Fruit fly (Drosophila melanogaster): ENCODE measurements around the gene eas.

The eas gene

DNA sequence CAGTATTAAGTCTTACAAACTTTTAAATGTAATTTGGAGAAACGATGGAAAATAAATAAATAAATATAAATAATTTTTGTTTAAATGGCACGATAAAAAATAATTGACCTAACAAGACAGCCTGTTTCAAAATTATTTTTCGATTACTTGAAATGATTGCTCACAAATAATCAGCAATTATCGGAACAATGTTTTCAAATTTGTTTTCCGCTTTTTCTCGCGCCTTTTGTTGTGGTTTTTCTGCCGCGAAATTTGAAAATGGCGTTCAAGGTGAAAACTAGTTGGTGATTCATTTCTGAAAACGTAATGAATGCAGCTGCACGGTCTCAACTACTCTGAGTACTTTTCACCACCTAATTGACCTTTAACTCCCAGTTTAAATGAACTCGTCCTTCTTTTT is 42.9 kb downstream of the eas start:
- no peak for TF ChIP-seq noc (tag; optimal IDR thresholded peaks at IDR 0.05)

DNA sequence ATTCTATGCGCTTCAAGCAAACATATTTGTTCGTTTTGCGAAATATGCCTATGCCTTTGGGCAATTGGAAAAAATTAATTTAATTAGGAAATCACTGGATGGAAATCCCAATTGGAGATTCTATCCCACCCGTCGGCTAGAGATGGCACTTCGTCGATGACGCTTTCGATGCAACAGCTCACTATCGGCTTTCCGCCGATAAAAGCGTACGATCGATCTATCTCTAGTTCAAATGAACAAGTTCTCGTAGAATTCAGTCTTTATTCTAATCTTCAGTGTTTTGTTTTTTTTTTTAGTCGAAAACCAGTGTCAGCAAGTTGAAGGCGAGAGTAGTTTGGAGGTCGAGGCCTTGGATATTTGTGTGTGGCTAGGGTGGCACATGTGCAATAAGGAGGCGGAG is 44.9 kb downstream of the eas start, which contains the start of the genes CG9917 and CG32579:
CG9917 (minus strand) TSS at position 169 of the 400 bp plus-strand sequence.
CG32579 (plus strand) TSS at position 224 of the 400 bp plus-strand sequence.
- no peak for TF ChIP-seq noc (tag; optimal IDR thresholded peaks at IDR 0.05)

DNA sequence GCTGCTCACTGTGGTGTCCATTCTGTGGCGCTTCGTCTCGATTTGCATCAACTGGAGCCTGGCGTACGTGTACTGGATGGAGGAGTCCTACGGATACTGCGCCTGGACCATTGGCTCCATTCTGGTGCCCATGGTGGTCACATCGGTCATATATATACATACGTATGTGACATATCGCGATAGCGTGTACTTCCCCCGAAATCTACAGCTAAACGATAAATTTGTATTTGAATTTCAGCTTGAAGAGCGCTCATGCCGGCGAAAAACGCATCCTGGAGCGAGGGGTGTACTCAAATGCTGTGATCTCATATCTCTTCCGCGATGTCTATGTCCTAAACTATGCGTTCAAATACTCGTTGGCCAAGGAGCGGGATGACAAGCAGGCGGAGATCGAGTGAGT is 45.4 kb downstream of the eas start:
- TF ChIP-seq noc (tag; optimal IDR thresholded peaks at IDR 0.05): no peak

DNA sequence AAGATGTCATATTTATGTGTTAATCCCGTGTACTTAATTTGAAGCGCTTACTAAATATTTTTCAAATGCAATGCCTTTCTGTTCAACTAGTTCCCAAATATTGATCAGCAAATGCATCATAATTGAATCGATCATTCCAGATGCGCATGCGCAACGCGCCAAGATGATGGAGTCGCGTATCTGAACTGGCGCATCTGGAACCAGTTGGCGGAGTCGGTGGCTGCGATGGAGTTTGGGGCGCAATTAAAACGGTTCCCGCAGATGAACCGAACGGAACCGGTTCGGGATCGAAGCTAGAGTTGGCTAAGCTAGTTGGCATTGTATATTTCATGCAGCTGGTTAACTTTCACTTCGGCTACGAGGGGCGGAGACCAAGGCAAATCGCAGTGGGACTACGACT is 47.3 kb downstream of the eas start, which contains the start of gene CalpC:
CalpC (plus strand) TSS at position 292 of the 400 bp plus-strand sequence.
- no peak for TF ChIP-seq noc (tag; optimal IDR thresholded peaks at IDR 0.05)

DNA sequence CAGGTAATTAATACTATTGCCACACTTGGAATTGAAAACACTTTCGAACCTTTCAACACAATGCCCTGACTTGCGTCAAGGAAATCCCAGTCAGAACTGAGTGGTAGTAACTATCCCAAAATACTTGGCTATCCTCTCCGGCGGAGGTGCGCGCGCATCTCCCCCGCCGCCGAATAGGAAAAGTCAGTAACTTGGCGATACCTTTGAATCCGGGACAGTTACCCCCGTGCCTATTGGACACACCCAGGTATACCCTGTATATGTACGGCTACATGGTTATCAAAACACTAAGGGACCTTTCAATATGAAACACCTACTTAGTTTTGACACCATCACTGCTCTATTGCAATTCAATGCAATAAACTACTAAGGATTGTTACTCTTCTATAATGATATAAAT is 52.5 kb downstream of the eas start, which contains the start of gene CG9919:
CG9919 (minus strand) TSS at position 101 of the 400 bp plus-strand sequence.
- no peak for TF ChIP-seq noc (tag; optimal IDR thresholded peaks at IDR 0.05)

DNA sequence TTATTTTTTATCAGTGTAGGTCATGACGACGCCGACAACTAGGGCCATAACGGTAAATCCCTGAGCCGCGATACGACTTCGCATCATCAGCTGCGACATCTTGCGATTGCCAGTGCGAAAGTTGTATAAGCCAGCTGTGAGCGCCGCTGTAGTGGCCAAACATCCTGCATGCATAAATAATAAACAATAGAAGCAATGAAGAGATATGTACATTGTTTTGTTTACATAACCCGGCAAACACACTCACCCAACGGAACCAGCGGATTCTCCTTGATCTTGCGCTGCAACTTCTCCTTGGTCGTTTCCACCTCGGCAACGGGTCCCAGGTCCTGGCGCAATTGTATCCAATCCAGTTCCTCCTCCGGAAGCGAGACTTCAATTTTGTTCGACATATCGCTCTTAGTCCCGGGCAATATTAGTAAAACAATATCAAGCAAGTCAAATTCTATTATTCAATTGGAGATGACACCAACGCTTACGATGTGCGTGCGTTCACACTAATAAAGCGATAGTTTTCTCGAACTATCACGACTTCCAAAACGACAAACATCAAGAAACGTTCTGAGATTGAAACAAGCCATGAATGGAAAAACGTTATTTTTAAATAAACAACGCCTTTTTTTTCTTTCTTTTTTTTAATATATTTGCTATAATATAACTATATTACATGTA is 53.6 kb downstream of the eas start:
- TF ChIP-seq noc (tag; optimal IDR thresholded peaks at IDR 0.05): no peak

DNA sequence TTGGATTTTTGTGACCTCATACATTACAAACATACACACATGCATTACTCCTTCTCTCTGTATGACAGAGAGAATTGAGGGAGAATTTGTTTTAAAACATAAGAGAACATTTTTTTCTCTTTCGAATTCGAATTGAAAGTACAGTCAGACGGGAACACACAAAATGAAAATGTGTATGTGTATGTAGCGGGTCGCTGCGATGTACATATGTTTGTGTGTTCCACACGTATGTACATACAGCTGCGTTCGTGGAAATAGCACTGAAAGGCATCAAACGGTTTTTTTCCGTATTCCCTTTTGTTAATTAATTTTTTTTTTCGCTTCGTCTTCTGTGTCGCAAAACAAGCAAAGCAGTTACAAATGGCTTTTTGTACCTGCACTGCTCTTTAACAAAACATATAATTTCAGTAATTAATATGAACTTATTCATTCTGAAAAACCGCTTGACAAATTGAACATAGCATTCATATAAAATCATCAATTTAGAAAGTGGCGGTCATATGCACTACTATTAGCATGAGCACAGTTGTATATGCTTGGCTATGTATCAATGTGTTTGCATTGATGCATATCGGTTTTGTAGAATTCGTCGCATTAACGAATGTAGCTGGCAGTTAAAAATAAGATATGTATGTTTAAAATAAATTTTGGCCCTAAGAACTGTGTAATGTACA is 54.6 kb downstream of the eas start:
- peak; percentile 98 for TF ChIP-seq noc (tag; optimal IDR thresholded peaks at IDR 0.05)

DNA sequence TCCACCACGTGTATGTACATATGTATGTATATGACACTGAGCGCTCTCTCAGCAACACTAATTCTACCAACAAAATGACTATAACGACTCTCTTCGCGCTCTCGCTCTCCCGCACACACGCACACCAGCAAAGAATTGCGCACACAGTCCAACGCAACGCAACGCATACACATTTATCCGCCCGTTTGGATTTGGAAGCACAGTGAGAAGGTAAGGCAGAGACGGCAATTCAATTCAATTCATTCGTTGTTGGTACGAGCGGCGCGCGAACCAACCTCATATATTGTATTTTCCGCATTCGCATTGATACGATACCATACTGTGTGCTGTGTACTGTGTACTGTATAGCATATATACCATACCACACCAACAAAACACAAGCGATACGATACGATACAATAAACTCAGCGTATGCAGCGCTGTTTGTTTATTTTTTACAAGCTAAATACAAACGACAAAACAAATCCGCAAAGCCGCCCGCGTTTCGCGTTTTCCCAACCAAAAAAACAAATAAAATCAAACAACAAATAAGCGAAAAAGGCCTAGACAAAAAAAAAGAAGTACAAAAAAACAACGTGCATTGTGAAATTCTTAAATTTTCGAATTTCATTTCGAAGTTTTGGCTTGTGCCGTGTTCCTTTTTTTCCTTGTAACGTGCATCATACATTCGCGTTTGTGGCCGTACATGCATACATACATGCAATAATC is 55.5 kb downstream of the eas start, which contains the start of the genes CG9921 and Dsp1:
CG9921 (minus strand) TSS at position 167 of the 708 bp plus-strand sequence.
Dsp1 (plus strand) TSS at position 179 of the 708 bp plus-strand sequence.
- TF ChIP-seq noc (tag; optimal IDR thresholded peaks at IDR 0.05): no peak

DNA sequence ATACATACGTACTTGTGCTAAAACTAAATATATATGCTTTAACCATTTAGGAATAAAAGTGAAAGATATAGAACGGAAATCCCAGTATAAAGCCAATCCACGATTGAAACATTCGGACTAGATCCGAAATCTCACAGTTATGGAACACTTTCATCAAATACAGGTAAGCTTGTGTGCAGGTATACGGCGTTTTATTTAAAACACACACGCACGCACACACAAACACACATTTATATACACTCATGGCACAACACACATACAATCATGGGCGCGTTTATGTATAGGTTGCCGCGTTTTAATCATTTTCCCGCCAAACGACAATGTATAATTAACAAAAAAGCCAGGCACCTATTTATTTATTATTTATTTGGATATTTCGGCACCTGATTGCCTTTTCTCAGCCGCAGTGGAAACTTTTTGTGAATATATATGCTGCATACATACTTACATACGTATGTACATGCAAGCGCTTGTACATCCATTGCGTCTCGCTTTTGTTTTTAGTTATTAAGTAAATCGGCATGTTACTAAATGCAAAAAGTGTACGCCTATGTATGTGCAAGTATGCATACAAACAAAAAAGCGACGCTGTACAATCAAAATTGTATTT is 56.2 kb downstream of the eas start:
- no peak for TF ChIP-seq noc (tag; optimal IDR thresholded peaks at IDR 0.05)

Measured in whole organism, larva.